Worm (Caenorhabditis elegans) whole organism, young adult: ENCODE measurements around the gene ugt-11.
A peak's percentile ranks its signal among the peaks of the same experiment; 100 is the strongest.

Source experiments
- B0035.1 ChIP-seq: sonication (generic microtip); optimal IDR thresholded peaks from 2 replicates; lab custom pipeline; 2016; ENCODE audit warnings: missing genetic modification characterization, mild to moderate bottlenecking, missing compliant biosample characterization, missing genotype, missing genetic modification reagents
- C06A6.2 ChIP-seq: fragments of 200-800 bp; sonication (Bioruptor generic); conservative IDR thresholded peaks from 2 replicates; pipeline ENCODE4 v1.3.6; 2022; ENCODE audit warnings: missing genetic modification characterization, missing compliant biosample characterization
- D2030.7 ChIP-seq: fragments of 200-800 bp; sonication (Bioruptor generic); IDR thresholded peaks from 2 replicates; pipeline ENCODE4 v1.3.6; 2022; ENCODE audit warnings: missing genetic modification reagents, missing genetic modification characterization, missing compliant biosample characterization
- F22D6.2 ChIP-seq: sonication (generic microtip); optimal IDR thresholded peaks from 2 replicates; lab custom pipeline; 2016; ENCODE audit warnings: mild to moderate bottlenecking, missing genetic modification characterization, missing compliant biosample characterization
- F37B4.10 ChIP-seq: fragments of 200-800 bp; sonication (Bioruptor generic); IDR thresholded peaks from 2 replicates; pipeline ENCODE4 v1.3.6; 2022; ENCODE audit warnings: missing genetic modification characterization, missing compliant biosample characterization
- F49E8.2 ChIP-seq: sonication (generic microtip); optimal IDR thresholded peaks from 3 replicates; lab custom pipeline; 2017; ENCODE audit warnings: missing genetic modification characterization, mild to moderate bottlenecking, missing compliant biosample characterization, antibody characterized with exemption, moderate library complexity; ENCODE audit not compliant: insufficient read depth
- T26A5.8 ChIP-seq: sonication (generic microtip); optimal IDR thresholded peaks from 2 replicates; lab custom pipeline; 2016; ENCODE audit warnings: missing genetic modification characterization, missing compliant biosample characterization
- Y56A3A.18 ChIP-seq: fragments of 200-800 bp; sonication (Bioruptor generic); IDR thresholded peaks from 2 replicates; pipeline ENCODE4 v1.3.6; 2022; ENCODE audit warnings: missing genetic modification reagents, missing genetic modification characterization, missing compliant biosample characterization
- ZK185.1 ChIP-seq: sonication (generic microtip); optimal IDR thresholded peaks from 2 replicates; lab custom pipeline; 2016; ENCODE audit warnings: mild to moderate bottlenecking, missing genetic modification characterization, missing compliant biosample characterization; ENCODE audit not compliant: poor library complexity, severe bottlenecking
- ama-1 ChIP-seq, 3 experiments: fragments of 150-350 bp in 1 of 3; sonication (generic microtip) in 2 of 3; optimal IDR thresholded peaks; 2 replicates each; lab custom pipeline; 2014 to 2018; ENCODE audit warnings: missing biosample characterization in 2 of 3, missing genetic modification characterization in 2 of 3, missing genetic modification reagents in 2 of 3
- aptf-3 ChIP-seq: fragments of 200-800 bp; sonication (Bioruptor generic); IDR thresholded peaks from 2 replicates; pipeline ENCODE4 v1.3.6; 2022; ENCODE audit warnings: missing genetic modification characterization, missing compliant biosample characterization
- athp-1 ChIP-seq: sonication (generic microtip); optimal IDR thresholded peaks from 2 replicates; lab custom pipeline; 2017; ENCODE audit warnings: mild to moderate bottlenecking, missing genetic modification characterization, missing compliant biosample characterization
- attf-6 ChIP-seq: fragments of 200-800 bp; sonication (Bioruptor generic); IDR thresholded peaks from 2 replicates; pipeline ENCODE4 v1.3.6; 2022; ENCODE audit warnings: missing genetic modification reagents, missing genetic modification characterization, missing compliant biosample characterization
- bed-1 ChIP-seq: fragments of 200-800 bp; sonication (Bioruptor generic); IDR thresholded peaks from 2 replicates; pipeline ENCODE4 v1.3.6; 2022; ENCODE audit warnings: missing genetic modification reagents, missing genetic modification characterization, missing compliant biosample characterization
- ccch-3 ChIP-seq: fragments of 200-800 bp; sonication (Bioruptor generic); optimal IDR thresholded peaks from 2 replicates; lab custom pipeline; 2018; ENCODE audit warnings: mild to moderate bottlenecking, missing genetic modification characterization, missing compliant biosample characterization
- ceh-27 ChIP-seq: fragments of 200-800 bp; sonication (Bioruptor generic); optimal IDR thresholded peaks from 2 replicates; lab custom pipeline; 2018; ENCODE audit warnings: mild to moderate bottlenecking, missing genetic modification characterization, moderate library complexity, missing compliant biosample characterization
- dpff-1 ChIP-seq: sonication (generic microtip); optimal IDR thresholded peaks from 2 replicates; lab custom pipeline; 2017; ENCODE audit warnings: mild to moderate bottlenecking, missing genetic modification characterization, missing compliant biosample characterization
- fkh-3 ChIP-seq: sonication (generic microtip); optimal IDR thresholded peaks from 2 replicates; lab custom pipeline; 2016; ENCODE audit warnings: mild to moderate bottlenecking, missing genetic modification characterization, missing compliant biosample characterization
- him-1 ChIP-seq: sonication (generic microtip); optimal IDR thresholded peaks from 2 replicates; lab custom pipeline; 2016; ENCODE audit warnings: missing genotype, missing genetic modification reagents, missing genetic modification characterization, missing compliant biosample characterization
- hmg-1.2 ChIP-seq: fragments of 200-800 bp; sonication (Bioruptor generic); IDR thresholded peaks from 2 replicates; pipeline ENCODE4 v1.3.6; 2022; ENCODE audit warnings: missing genetic modification reagents, missing genetic modification characterization, missing compliant biosample characterization
- hmg-20 ChIP-seq: fragments of 200-800 bp; sonication (Bioruptor generic); IDR thresholded peaks from 2 replicates; pipeline ENCODE4 v1.3.6; 2022; ENCODE audit warnings: missing genetic modification reagents, missing genetic modification characterization, missing compliant biosample characterization
- hsf-1 ChIP-seq: fragments of 200-800 bp; sonication (Bioruptor generic); IDR thresholded peaks from 2 replicates; pipeline ENCODE4 v1.3.6; 2022; ENCODE audit warnings: missing genetic modification reagents, missing genetic modification characterization, missing compliant biosample characterization
- lin-26 ChIP-seq: fragments of 200-800 bp; sonication (Bioruptor generic); IDR thresholded peaks from 2 replicates; pipeline ENCODE4 v1.3.6; 2022; ENCODE audit warnings: missing genetic modification reagents, missing genetic modification characterization, missing compliant biosample characterization
- lin-35 ChIP-seq, 3 experiments: fragments of 150-350 bp in 2 of 3; sonication (generic microtip) in 1 of 3; optimal IDR thresholded peaks; 2 replicates each; lab custom pipeline; 2014 to 2018; ENCODE audit warnings: missing biosample characterization in 3 of 3, missing genetic modification characterization in 3 of 3, missing genetic modification reagents in 3 of 3
- lin-40 ChIP-seq: sonication (generic microtip); optimal IDR thresholded peaks from 2 replicates; lab custom pipeline; 2016; ENCODE audit warnings: missing genetic modification characterization, mild to moderate bottlenecking, missing compliant biosample characterization, missing genotype, missing genetic modification reagents
- lin-54 ChIP-seq: fragments of 200-800 bp; sonication (Bioruptor generic); optimal IDR thresholded peaks from 2 replicates; lab custom pipeline; 2018; ENCODE audit warnings: mild to moderate bottlenecking, missing genetic modification characterization, missing compliant biosample characterization
- lir-1 ChIP-seq: fragments of 200-800 bp; sonication (Bioruptor generic); conservative IDR thresholded peaks from 2 replicates; pipeline ENCODE4 v1.3.6; 2022; ENCODE audit warnings: missing genetic modification reagents, missing genetic modification characterization, missing compliant biosample characterization
- lsl-1 ChIP-seq: fragments of 200-800 bp; sonication (Bioruptor generic); optimal IDR thresholded peaks from 2 replicates; lab custom pipeline; 2018; ENCODE audit warnings: mild to moderate bottlenecking, missing genetic modification characterization, moderate library complexity, missing compliant biosample characterization
- mcd-1 ChIP-seq: fragments of 200-800 bp; sonication (Bioruptor generic); IDR thresholded peaks from 2 replicates; pipeline ENCODE4 v1.3.6; 2022; ENCODE audit warnings: missing genetic modification reagents, missing genetic modification characterization, missing compliant biosample characterization
- mxl-1 ChIP-seq: sonication (generic microtip); optimal IDR thresholded peaks from 2 replicates; lab custom pipeline; 2016; ENCODE audit warnings: missing genetic modification characterization, missing compliant biosample characterization
- nfya-1 ChIP-seq: sonication (generic microtip); optimal IDR thresholded peaks from 2 replicates; lab custom pipeline; 2017; ENCODE audit warnings: antibody characterized with exemption, missing compliant biosample characterization, missing genetic modification characterization, borderline replicate concordance; ENCODE audit not compliant: insufficient read depth
- nhr-80 ChIP-seq: sonication (generic microtip); optimal IDR thresholded peaks from 2 replicates; lab custom pipeline; 2016; ENCODE audit warnings: missing genetic modification characterization, missing compliant biosample characterization
- pbrm-1 ChIP-seq: fragments of 200-800 bp; sonication (Bioruptor generic); IDR thresholded peaks from 2 replicates; pipeline ENCODE4 v1.3.6; 2022; ENCODE audit warnings: missing genetic modification reagents, missing genetic modification characterization, missing compliant biosample characterization
- pha-4 ChIP-seq: fragments of 150-350 bp; sonication (generic microtip); optimal IDR thresholded peaks from 2 replicates; lab custom pipeline; 2014; ENCODE audit warnings: missing biosample characterization, missing genetic modification reagents, missing genetic modification characterization
- rec-8 ChIP-seq, 2 experiments: sonication (generic microtip); optimal IDR thresholded peaks; 2 replicates each; lab custom pipeline; 2016; ENCODE audit warnings: mild to moderate bottlenecking in 2 of 2, missing genetic modification characterization in 2 of 2, missing genetic modification reagents in 2 of 2, missing genotype in 2 of 2, missing biosample characterization in 1 of 2, missing compliant biosample characterization in 1 of 2, moderate library complexity in 1 of 2
- snpc-1.3 ChIP-seq: sonication (generic microtip); optimal IDR thresholded peaks from 2 replicates; lab custom pipeline; 2017; ENCODE audit warnings: missing genetic modification characterization, mild to moderate bottlenecking, missing compliant biosample characterization, antibody characterized with exemption, moderate library complexity, missing genotype, missing genetic modification reagents; ENCODE audit not compliant: insufficient read depth
- snpc-4 ChIP-seq, 5 experiments: fragments of 150-350 bp in 1 of 5; sonication (generic microtip) in 4 of 5; optimal IDR thresholded peaks; 2 replicates each; lab custom pipeline; 2014 to 2018; ENCODE audit warnings: missing genetic modification characterization in 5 of 5, missing biosample characterization in 3 of 5, antibody characterized with exemption in 2 of 5, mild to moderate bottlenecking in 2 of 5, missing compliant biosample characterization in 2 of 5, missing genotype in 2 of 5, moderate library complexity in 2 of 5, missing genetic modification reagents in 1 of 5
- somi-1 ChIP-seq: fragments of 200-800 bp; sonication (Bioruptor generic); optimal IDR thresholded peaks from 2 replicates; lab custom pipeline; 2018; ENCODE audit warnings: mild to moderate bottlenecking, missing genetic modification characterization, missing compliant biosample characterization
- sptf-2 ChIP-seq: fragments of 200-800 bp; sonication (Bioruptor generic); optimal IDR thresholded peaks from 2 replicates; lab custom pipeline; 2018; ENCODE audit warnings: mild to moderate bottlenecking, missing genetic modification characterization, missing compliant biosample characterization
- zim-3 ChIP-seq: sonication (generic microtip); optimal IDR thresholded peaks from 2 replicates; lab custom pipeline; 2017; ENCODE audit warnings: mild to moderate bottlenecking, missing genetic modification characterization, moderate library complexity, missing compliant biosample characterization
- ztf-3 ChIP-seq: fragments of 200-800 bp; sonication (Bioruptor generic); optimal IDR thresholded peaks from 2 replicates; lab custom pipeline; 2018; ENCODE audit warnings: mild to moderate bottlenecking, missing genetic modification characterization, missing compliant biosample characterization
- ztf-6 ChIP-seq: fragments of 200-800 bp; sonication (Bioruptor generic); IDR thresholded peaks from 2 replicates; pipeline ENCODE4 v1.3.6; 2022; ENCODE audit warnings: missing genetic modification reagents, missing genetic modification characterization, missing compliant biosample characterization

The ugt-11 gene

DNA sequence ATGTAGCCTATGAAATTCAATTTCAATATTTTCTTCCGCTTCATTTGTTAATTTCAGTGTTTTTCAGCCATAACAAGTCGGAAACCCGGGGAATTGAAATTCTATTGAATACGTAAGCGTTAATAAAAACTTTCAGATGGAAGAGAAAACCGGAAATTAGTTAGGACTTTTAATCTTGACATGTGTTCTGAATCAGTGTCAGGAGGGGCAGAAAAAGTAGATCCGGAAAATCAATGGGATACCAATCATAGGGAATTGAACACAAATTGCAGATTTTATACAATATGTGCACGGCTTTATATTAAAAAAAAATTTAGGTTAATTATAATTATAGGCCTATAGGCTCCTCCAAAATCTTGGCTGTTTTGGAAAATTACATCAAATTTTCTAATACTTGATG lies 30.5 kb downstream of the ugt-11 start:
- TF ChIP-seq somi-1 (GFP tag; lab: Kevin White, UChicago) (no peak), snpc-4 (GFP tag; optimal IDR thresholded peaks at IDR 0.05; lab: Kevin White, UChicago) (no peak), snpc-4 (tag; optimal IDR thresholded peaks at IDR 0.05; lab: Kevin White, UChicago) (no peak), aptf-3 (GFP tag; lab: Robert Waterston, UW) (no peak), Y56A3A.18 (GFP tag; lab: Robert Waterston, UW) (no peak), mxl-1 (no peak), rec-8 (tag; optimal IDR thresholded peaks at IDR 0.05; lab: Kevin White, UChicago) (no peak), sptf-2 (GFP tag; lab: Kevin White, UChicago) (no peak), ZK185.1 (tag; lab: Kevin White, UChicago) (no peak), bed-1 (GFP tag; lab: Robert Waterston, UW) (no peak), pbrm-1 (GFP tag; lab: Robert Waterston, UW) (no peak), lir-1 (GFP tag; lab: Robert Waterston, UW) (no peak), B0035.1 (no peak), C06A6.2 (GFP tag; lab: Robert Waterston, UW) (no peak), fkh-3 (tag; lab: Kevin White, UChicago) (no peak), D2030.7 (GFP tag; lab: Robert Waterston, UW) (no peak), athp-1 (tag; lab: Kevin White, UChicago) (no peak), lin-26 (no peak), F37B4.10 (GFP tag; lab: Robert Waterston, UW) (no peak), hsf-1 (GFP tag; lab: Robert Waterston, UW) (no peak), attf-6 (GFP tag; lab: Robert Waterston, UW) (no peak)

DNA sequence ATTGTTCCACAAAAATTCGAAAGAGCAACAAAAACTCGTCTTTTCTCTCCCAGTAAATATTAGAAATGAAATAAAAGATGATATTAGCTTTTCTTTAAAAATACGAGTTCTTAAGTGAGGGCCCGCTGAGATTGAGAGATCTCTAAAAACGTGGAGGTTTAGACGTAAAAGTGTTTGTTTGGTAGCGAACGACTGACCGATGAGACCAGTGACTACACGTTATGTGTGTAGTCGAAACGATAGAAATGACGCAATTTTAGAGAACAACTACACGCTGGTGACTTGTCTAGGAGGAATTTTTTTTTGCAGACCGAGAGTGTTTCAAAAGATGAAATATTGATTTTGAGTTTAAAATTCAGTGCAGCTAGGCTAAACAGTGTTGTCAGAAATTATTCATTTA lies 32.1 kb downstream of the ugt-11 start, which contains the start of gene C37H5.13:
TSS of gene C37H5.13 (minus strand) at position 229 of the 400 bp plus-strand sequence.
- TF ChIP-seq ama-1 (optimal IDR thresholded peaks at IDR 0.05; lab: Kevin White, UChicago): no peak
- no peak for TF ChIP-seq ama-1 (GFP tag; optimal IDR thresholded peaks at IDR 0.05; lab: Kevin White, UChicago)
- peak; percentile 11 for TF ChIP-seq pha-4 (tag; lab: Kevin White, UChicago)
- no peak for TF ChIP-seq F22D6.2 (tag; lab: Kevin White, UChicago)
- TF ChIP-seq nhr-80: peak; percentile 22
- no peak for TF ChIP-seq T26A5.8 (tag; lab: Kevin White, UChicago)
- TF ChIP-seq lin-40 (tag; lab: Kevin White, UChicago): no peak
- TF ChIP-seq, all 124 proteins: peak for 2

DNA sequence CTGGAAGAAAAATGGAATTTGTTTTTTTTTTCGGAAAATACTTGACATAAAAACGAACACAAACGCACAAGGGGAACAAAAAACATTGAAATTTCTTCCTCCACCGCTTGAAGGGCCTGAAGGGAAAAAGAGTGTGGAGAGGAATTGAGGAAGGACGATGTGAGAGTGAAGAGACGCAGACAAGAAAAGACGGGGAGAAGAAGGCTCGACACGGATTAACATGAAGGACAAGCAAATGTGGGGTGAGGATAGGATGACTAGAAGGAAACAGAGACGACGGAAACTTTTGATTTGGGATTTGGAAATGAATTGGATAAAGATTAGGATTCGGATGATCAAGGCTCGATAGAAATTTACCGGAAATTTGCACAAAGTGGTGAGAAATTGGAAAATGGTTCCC lies 34.3 kb downstream of the ugt-11 start:
- peak; percentile 40; the same call in 1 of the 2 replicates for TF ChIP-seq hmg-1.2 (GFP tag; lab: Robert Waterston, UW)
- TF ChIP-seq lin-35 (GFP tag; optimal IDR thresholded peaks at IDR 0.05; lab: Kevin White, UChicago): peak in 1 of 3 experiments; percentile 11
- TF ChIP-seq ztf-3: no peak

DNA sequence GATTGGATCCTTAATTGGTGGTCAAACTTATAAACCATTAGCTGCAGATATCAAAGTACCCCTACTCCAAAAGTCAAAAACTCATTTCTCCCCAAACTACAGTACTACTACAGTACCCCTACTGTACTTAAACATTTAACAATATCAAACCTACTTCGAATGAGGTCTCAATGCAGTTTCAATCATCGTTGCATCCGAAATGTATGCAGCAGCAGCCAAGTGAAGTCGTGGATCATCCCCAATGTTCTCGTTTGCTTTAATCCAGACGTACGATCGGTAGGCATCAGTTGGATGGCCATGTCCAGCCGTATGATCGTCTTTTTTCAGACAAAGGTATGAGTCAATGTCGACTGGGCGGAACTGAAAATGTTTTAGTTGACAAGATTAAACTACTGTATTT lies 37.3 kb downstream of the ugt-11 start:
- TF ChIP-seq zim-3 (no peak), D2030.7 (GFP tag; lab: Robert Waterston, UW) (no peak), mcd-1 (GFP tag; lab: Robert Waterston, UW) (no peak), F49E8.2 (tag; lab: Kevin White, UChicago) (no peak), ztf-6 (GFP tag; lab: Robert Waterston, UW) (no peak), F22D6.2 (tag; lab: Kevin White, UChicago) (no peak), dpff-1 (tag; lab: Kevin White, UChicago) (no peak), nfya-1 (no peak), ccch-3 (GFP tag; lab: Kevin White, UChicago) (no peak), fkh-3 (tag; lab: Kevin White, UChicago) (no peak), ceh-27 (GFP tag; lab: Kevin White, UChicago) (no peak), snpc-1.3 (tag; lab: Kevin White, UChicago) (no peak), C06A6.2 (GFP tag; lab: Robert Waterston, UW) (no peak), hmg-20 (GFP tag; lab: Robert Waterston, UW) (no peak), him-1 (tag; lab: Kevin White, UChicago) (no peak), lsl-1 (no peak), ama-1 (optimal IDR thresholded peaks at IDR 0.05; lab: Kevin White, UChicago) (no peak), ama-1 (GFP tag; optimal IDR thresholded peaks at IDR 0.05; lab: Kevin White, UChicago) (no peak), lin-54 (GFP tag; lab: Kevin White, UChicago) (no peak)
